Fruit fly (Drosophila melanogaster) whole organism, embryonic: ENCODE data around the gene CG12056.

Experiments used
- Ada2b ChIP-seq: fragments of 200-800 bp; sonication (Bioruptor generic); IDR thresholded peaks from 2 replicates; pipeline ENCODE4 v1.3.6; 2022; ENCODE audit warnings: missing biosample characterization, missing genetic modification characterization
- Adf1 ChIP-seq: fragments of 200-800 bp; sonication (Bioruptor generic); IDR thresholded peaks from 2 replicates; pipeline ENCODE4 v1.3.6; 2022; ENCODE audit warnings: missing biosample characterization, missing genetic modification characterization
- Atf3 ChIP-seq: fragments of 200-800 bp; sonication (Bioruptor generic); optimal IDR thresholded peaks from 3 replicates; lab custom pipeline; 2016; ENCODE audit warnings: missing biosample characterization, missing genetic modification characterization
- Awh ChIP-seq: fragments of 200-800 bp; sonication (Bioruptor generic); IDR thresholded peaks from 2 replicates; pipeline ENCODE4, ENCODE4 v1.3.6; 2022; ENCODE audit warnings: missing biosample characterization, missing genetic modification characterization
- BtbVII ChIP-seq: fragments of 200-800 bp; sonication (Bioruptor generic); optimal IDR thresholded peaks from 3 replicates; lab custom pipeline; 2017; ENCODE audit warnings: missing biosample characterization, mild to moderate bottlenecking, missing genetic modification characterization
- CG10209 ChIP-seq: fragments of 200-800 bp; sonication (Bioruptor generic); optimal IDR thresholded peaks from 3 replicates; lab custom pipeline; 2017; ENCODE audit warnings: missing biosample characterization, mild to moderate bottlenecking, missing genetic modification characterization, missing genetic modification reagents
- CG1024 ChIP-seq: fragments of 200-800 bp; sonication (Bioruptor generic); IDR thresholded peaks from 2 replicates; pipeline ENCODE4 v1.3.6; 2022; ENCODE audit warnings: missing biosample characterization, missing genetic modification characterization
- CG10959 ChIP-seq: fragments of 200-800 bp; sonication (Bioruptor generic); IDR thresholded peaks from 2 replicates; pipeline ENCODE4 v1.3.6; 2022; ENCODE audit warnings: missing biosample characterization, missing genetic modification characterization
- CG11695 ChIP-seq: fragments of 200-800 bp; sonication (Bioruptor generic); IDR thresholded peaks from 3 replicates; pipeline ENCODE4 v1.3.6; 2022; ENCODE audit warnings: missing biosample characterization, missing genetic modification characterization
- CG12236 ChIP-seq: fragments of 200-800 bp; sonication (Bioruptor generic); optimal IDR thresholded peaks from 2 replicates; lab custom pipeline; 2016; ENCODE audit warnings: missing biosample characterization, missing genetic modification characterization
- CG12659 ChIP-seq: fragments of 200-800 bp; sonication (Bioruptor generic); optimal IDR thresholded peaks from 3 replicates; lab custom pipeline; 2017; ENCODE audit warnings: mild to moderate bottlenecking, missing biosample characterization, missing genetic modification reagents, missing genetic modification characterization
- CG13624 ChIP-seq: fragments of 200-800 bp; sonication (Bioruptor generic); optimal IDR thresholded peaks from 2 replicates; lab custom pipeline; 2016; ENCODE audit warnings: missing biosample characterization, missing genetic modification characterization
- CG1529 ChIP-seq: fragments of 200-800 bp; sonication (Bioruptor generic); optimal IDR thresholded peaks from 3 replicates; lab custom pipeline; 2018; ENCODE audit warnings: missing biosample characterization, missing genetic modification characterization
- CG16815 ChIP-seq: fragments of 200-800 bp; sonication (Bioruptor generic); optimal IDR thresholded peaks from 3 replicates; lab custom pipeline; 2017; ENCODE audit warnings: missing biosample characterization, mild to moderate bottlenecking, missing genetic modification characterization
- CG17612 ChIP-seq: fragments of 200-800 bp; sonication (Bioruptor generic); IDR thresholded peaks from 2 replicates; pipeline ENCODE4 v1.3.6; 2022; ENCODE audit warnings: missing biosample characterization, missing genetic modification characterization
- CG18619 ChIP-seq: fragments of 200-800 bp; sonication (Bioruptor generic); optimal IDR thresholded peaks from 3 replicates; lab custom pipeline; 2017; ENCODE audit warnings: missing biosample characterization, mild to moderate bottlenecking, missing genetic modification characterization
- CG3065 ChIP-seq: fragments of 200-800 bp; sonication (Bioruptor generic); optimal IDR thresholded peaks from 2 replicates; lab custom pipeline; 2016; ENCODE audit warnings: missing biosample characterization, missing genetic modification characterization
- CG43689 ChIP-seq: fragments of 200-800 bp; sonication (Bioruptor generic); IDR thresholded peaks from 2 replicates; pipeline ENCODE4 v1.3.6; 2022; ENCODE audit warnings: missing biosample characterization, missing genetic modification characterization
- CG4707 ChIP-seq: fragments of 200-800 bp; sonication (Bioruptor generic); optimal IDR thresholded peaks from 2 replicates; lab custom pipeline; 2018; ENCODE audit warnings: missing biosample characterization, mild to moderate bottlenecking, missing genetic modification characterization, moderate library complexity
- CG6689 ChIP-seq: fragments of 200-800 bp; sonication (Bioruptor generic); IDR thresholded peaks from 2 replicates; pipeline ENCODE4 v1.3.6; 2022; ENCODE audit warnings: missing biosample characterization, missing genetic modification characterization
- CG6813 ChIP-seq: fragments of 200-800 bp; sonication (Bioruptor generic); optimal IDR thresholded peaks from 2 replicates; lab custom pipeline; 2017; ENCODE audit warnings: missing biosample characterization, missing genetic modification characterization, mild to moderate bottlenecking, moderate library complexity, missing genetic modification reagents
- Doc3 ChIP-seq: fragments of 200-800 bp; sonication (Bioruptor generic); IDR thresholded peaks from 3 replicates; pipeline ENCODE4 v1.3.6; 2022; ENCODE audit warnings: missing biosample characterization, missing genetic modification characterization; ENCODE audit not compliant: partially characterized antibody
- HLH54F ChIP-seq: fragments of 200-800 bp; sonication (Bioruptor generic); optimal IDR thresholded peaks from 3 replicates; lab custom pipeline; 2016; ENCODE audit warnings: missing biosample characterization, missing genetic modification characterization
- HmgZ ChIP-seq: fragments of 200-800 bp; sonication (Bioruptor generic); optimal IDR thresholded peaks from 2 replicates; lab custom pipeline; 2018; ENCODE audit warnings: missing biosample characterization, mild to moderate bottlenecking, missing genetic modification characterization
- Myb ChIP-seq: fragments of 200-800 bp; sonication (Bioruptor generic); optimal IDR thresholded peaks from 2 replicates; lab custom pipeline; 2016; ENCODE audit warnings: missing biosample characterization, missing genetic modification characterization
- Neu2 ChIP-seq: fragments of 200-800 bp; sonication (Bioruptor generic); optimal IDR thresholded peaks from 3 replicates; lab custom pipeline; 2016; ENCODE audit warnings: missing biosample characterization, missing genetic modification characterization, borderline replicate concordance
- Optix ChIP-seq: fragments of 200-800 bp; sonication (Bioruptor generic); IDR thresholded peaks from 3 replicates; pipeline ENCODE4 v1.3.6; 2022; ENCODE audit warnings: missing biosample characterization, missing genetic modification characterization
- Pdp1 ChIP-seq, 2 experiments: fragments of 200-800 bp; sonication (Bioruptor generic); optimal IDR thresholded peaks; 3 replicates each; lab custom pipeline; 2016; ENCODE audit warnings: missing biosample characterization in 2 of 2, missing genetic modification characterization in 2 of 2, mild to moderate bottlenecking in 1 of 2, moderate library complexity in 1 of 2
- Rx ChIP-seq: fragments of 200-800 bp; sonication (Bioruptor generic); IDR thresholded peaks from 2 replicates; pipeline ENCODE4 v1.3.6; 2022; ENCODE audit warnings: missing biosample characterization, missing genetic modification characterization
- Scr ChIP-seq: fragments of 200-800 bp; sonication (Bioruptor generic); IDR thresholded peaks from 2 replicates; pipeline ENCODE4 v1.3.6; 2022; ENCODE audit warnings: missing biosample characterization, missing genetic modification characterization; ENCODE audit not compliant: partially characterized antibody
- Usf ChIP-seq: fragments of 200-800 bp; sonication (Bioruptor generic); optimal IDR thresholded peaks from 2 replicates; lab custom pipeline; 2017; ENCODE audit warnings: missing genotype, missing biosample characterization, missing genetic modification characterization
- Xrp1 ChIP-seq: fragments of 200-800 bp; sonication (Bioruptor generic); IDR thresholded peaks from 2 replicates; pipeline ENCODE4 v1.3.6; 2022; ENCODE audit warnings: missing biosample characterization, missing genetic modification characterization
- amos ChIP-seq: fragments of 200-800 bp; sonication (Bioruptor generic); IDR thresholded peaks from 2 replicates; pipeline ENCODE4 v1.3.6; 2022; ENCODE audit warnings: missing biosample characterization, missing genetic modification characterization; ENCODE audit not compliant: partially characterized antibody
- bbx ChIP-seq: fragments of 200-800 bp; sonication (Bioruptor generic); IDR thresholded peaks from 2 replicates; pipeline ENCODE4 v1.3.6; 2022; ENCODE audit warnings: missing biosample characterization, missing genetic modification characterization; ENCODE audit not compliant: partially characterized antibody
- bigmax ChIP-seq: fragments of 200-800 bp; sonication (Bioruptor generic); optimal IDR thresholded peaks from 2 replicates; lab custom pipeline; 2018; ENCODE audit warnings: missing biosample characterization, mild to moderate bottlenecking, missing genetic modification characterization
- crol ChIP-seq: fragments of 200-800 bp; sonication (Bioruptor generic); IDR thresholded peaks from 2 replicates; pipeline ENCODE4 v1.3.6; 2022; ENCODE audit warnings: missing biosample characterization, missing genetic modification characterization
- crp ChIP-seq, 2 experiments: fragments of 200-800 bp; sonication (Bioruptor generic); optimal IDR thresholded peaks; 2 replicates in 1 of 2; 3 replicates in 1 of 2; lab custom pipeline; 2017; ENCODE audit warnings: missing biosample characterization in 2 of 2, missing genetic modification characterization in 2 of 2, mild to moderate bottlenecking in 1 of 2, moderate library complexity in 1 of 2
- da ChIP-seq: fragments of 200-800 bp; sonication (Bioruptor generic); optimal IDR thresholded peaks from 2 replicates; lab custom pipeline; 2016; ENCODE audit warnings: missing biosample characterization, missing genetic modification characterization
- dmrt99B ChIP-seq: fragments of 200-800 bp; sonication (Bioruptor generic); optimal IDR thresholded peaks from 2 replicates; lab custom pipeline; 2018; ENCODE audit warnings: missing biosample characterization, mild to moderate bottlenecking, missing genetic modification characterization, moderate library complexity
- fd64A ChIP-seq: fragments of 200-800 bp; sonication (Bioruptor generic); optimal IDR thresholded peaks from 3 replicates; lab custom pipeline; 2018; ENCODE audit warnings: missing biosample characterization, mild to moderate bottlenecking, missing genetic modification characterization
- ftz-f1 ChIP-seq: fragments of 200-800 bp; sonication (Bioruptor generic); optimal IDR thresholded peaks from 2 replicates; lab custom pipeline; 2016; ENCODE audit warnings: missing biosample characterization, missing genetic modification characterization
- gro ChIP-seq: fragments of 200-800 bp; sonication (Bioruptor generic); optimal IDR thresholded peaks from 2 replicates; lab custom pipeline; 2016; ENCODE audit warnings: missing biosample characterization, missing genetic modification characterization
- lab ChIP-seq: fragments of 200-800 bp; sonication (Bioruptor generic); optimal IDR thresholded peaks from 3 replicates; lab custom pipeline; 2017; ENCODE audit warnings: missing biosample characterization, missing genetic modification characterization, mild to moderate bottlenecking, moderate library complexity, missing genetic modification reagents
- phol ChIP-seq: fragments of 200-800 bp; sonication (Bioruptor generic); optimal IDR thresholded peaks from 3 replicates; lab custom pipeline; 2018; ENCODE audit warnings: missing biosample characterization, mild to moderate bottlenecking, missing genetic modification characterization, moderate library complexity
- pnt ChIP-seq: fragments of 200-800 bp; sonication (Bioruptor generic); optimal IDR thresholded peaks from 3 replicates; lab custom pipeline; 2016; ENCODE audit warnings: missing biosample characterization, missing genetic modification characterization
- seq ChIP-seq: fragments of 200-800 bp; sonication (Bioruptor generic); IDR thresholded peaks from 2 replicates; pipeline ENCODE4 v1.3.6; 2022; ENCODE audit warnings: missing biosample characterization, missing genetic modification characterization
- slou ChIP-seq: fragments of 200-800 bp; sonication (Bioruptor generic); optimal IDR thresholded peaks from 3 replicates; lab custom pipeline; 2016; ENCODE audit warnings: missing biosample characterization, missing genetic modification characterization
- trh ChIP-seq: fragments of 200-800 bp; sonication (Bioruptor generic); optimal IDR thresholded peaks from 2 replicates; lab custom pipeline; 2016; ENCODE audit warnings: missing biosample characterization, missing genetic modification characterization
- vnd ChIP-seq: fragments of 200-800 bp; sonication (Bioruptor generic); IDR thresholded peaks from 3 replicates; pipeline ENCODE4 v1.3.6; 2022; ENCODE audit warnings: missing biosample characterization, missing genetic modification characterization; ENCODE audit not compliant: partially characterized antibody
- zen ChIP-seq: fragments of 200-800 bp; sonication (Bioruptor generic); optimal IDR thresholded peaks from 3 replicates; lab custom pipeline; 2018; ENCODE audit warnings: missing biosample characterization, mild to moderate bottlenecking, missing genetic modification characterization, moderate library complexity
- zfh2 ChIP-seq: fragments of 200-800 bp; sonication (Bioruptor generic); optimal IDR thresholded peaks from 2 replicates; lab custom pipeline; 2016; ENCODE audit warnings: missing biosample characterization, missing genetic modification characterization

The CG12056 gene

dm6 chrX:9159736-9160135 lies 32.7 kb upstream of the CG12056 start, which contains the start of gene NdufA3 (continued):
- TF ChIP-seq Adf1 (GFP tag; lab: Robert Waterston, UW) (no peak), dmrt99B (tag; lab: Kevin White, UChicago) (no peak), Myb (peak; percentile 16), amos (GFP tag; lab: Robert Waterston, UW) (peak; percentile 89), crp (GFP tag; optimal IDR thresholded peaks at IDR 0.05; lab: Kevin White, UChicago) (peak; percentile 3 to 87), da (GFP tag; lab: Kevin White, UChicago) (no peak), Rx (no peak), CG18619 (no peak), CG17612 (GFP tag; lab: Robert Waterston, UW) (no peak), CG16815 (GFP tag; lab: Kevin White, UChicago) (no peak), trh (GFP tag; lab: Kevin White, UChicago) (no peak), lab (GFP tag; lab: Kevin White, UChicago) (no peak), CG6813 (no peak), bbx (GFP tag; lab: Robert Waterston, UW) (peak; percentile 83), zfh2 (no peak), Doc3 (GFP tag; lab: Robert Waterston, UW) (peak; percentile 62), gro (GFP tag; lab: Kevin White, UChicago) (no peak), Usf (GFP tag; lab: Kevin White, UChicago) (no peak), Neu2 (GFP tag; lab: Kevin White, UChicago) (no peak), vnd (GFP tag; lab: Robert Waterston, UW) (peak; percentile 73), Pdp1 (GFP tag; optimal IDR thresholded peaks at IDR 0.05; lab: Kevin White, UChicago) (peak in 1 of 2 experiments; percentile 99), bigmax (GFP tag; lab: Kevin White, UChicago) (no peak), CG1024 (no peak), fd64A (no peak), CG1529 (GFP tag; lab: Kevin White, UChicago) (no peak), pnt (GFP tag; lab: Kevin White, UChicago) (no peak), seq (GFP tag; lab: Robert Waterston, UW) (no peak), HmgZ (tag; lab: Kevin White, UChicago) (peak; percentile 32), CG10209 (GFP tag; lab: Kevin White, UChicago) (no peak), CG4707 (GFP tag; lab: Kevin White, UChicago) (no peak), ftz-f1 (GFP tag; lab: Kevin White, UChicago) (peak; percentile 3), CG11695 (no peak), Atf3 (no peak), CG3065 (no peak), BtbVII (GFP tag; lab: Kevin White, UChicago) (no peak), phol (tag; lab: Kevin White, UChicago) (no peak), Awh (GFP tag; lab: Robert Waterston, UW) (no peak), crol (GFP tag; lab: Robert Waterston, UW) (no peak), CG43689 (GFP tag; lab: Robert Waterston, UW) (no peak), HLH54F (no peak), Ada2b (no peak), Xrp1 (no peak), CG12236 (GFP tag; lab: Kevin White, UChicago) (no peak), slou (no peak), zen (no peak), Scr (GFP tag; lab: Robert Waterston, UW) (peak; percentile 83), Optix (no peak), CG10959 (GFP tag; lab: Robert Waterston, UW) (no peak), CG13624 (GFP tag; lab: Kevin White, UChicago) (no peak), CG6689 (no peak), CG12659 (GFP tag; lab: Kevin White, UChicago) (peak; percentile 35)
